Worm (Caenorhabditis elegans): Measurements from ENCODE around the gene oac-30.
A peak's percentile ranks its signal among the peaks of the same experiment; 100 is the strongest.

The oac-30 gene

DNA sequence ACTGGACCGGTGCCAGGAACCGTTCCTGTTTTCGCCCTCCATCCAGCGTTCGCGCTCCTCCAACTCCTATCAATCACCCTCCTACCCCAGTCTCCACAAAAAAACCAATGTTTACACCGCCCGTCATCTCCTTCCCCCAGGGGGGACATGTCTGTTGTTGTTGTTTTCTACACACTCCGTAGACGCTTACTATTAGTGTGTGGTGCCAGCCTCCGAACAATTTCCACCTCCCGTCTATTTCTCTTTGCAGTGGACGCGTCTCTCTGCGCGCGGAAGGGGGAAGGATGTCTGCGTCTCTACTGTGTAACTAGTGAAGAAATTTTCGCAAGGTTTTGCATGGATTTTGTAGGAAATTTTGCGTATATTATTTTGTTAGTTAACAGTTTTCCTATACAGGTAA, 24.2 kb downstream of the oac-30 start (continued):
- TF ChIP-seq T26A8.4 (GFP tag; IDR thresholded peaks at IDR 0.05): peak; percentile 62
- TF ChIP-seq aly-2 (tag; optimal IDR thresholded peaks at IDR 0.05): no peak
- peak; percentile 33 for TF ChIP-seq mep-1 (tag; optimal IDR thresholded peaks at IDR 0.05)
- no peak for TF ChIP-seq tra-1 (GFP tag; IDR thresholded peaks at IDR 0.05)
- no peak for TF ChIP-seq nhr-76 (tag; optimal IDR thresholded peaks at IDR 0.05)
- TF ChIP-seq R02D3.7 (tag; optimal IDR thresholded peaks at IDR 0.05): no peak
- no peak for TF ChIP-seq sdz-12 (GFP tag; optimal IDR thresholded peaks at IDR 0.05)
- no peak for TF ChIP-seq duxl-1 (tag; optimal IDR thresholded peaks at IDR 0.05; ENCODE audit: poor library complexity)
- peak in 1 of 2 experiments; percentile 63 for TF ChIP-seq mdl-1 (tag; optimal IDR thresholded peaks at IDR 0.05)
- no peak for TF ChIP-seq ama-1 (optimal IDR thresholded peaks at IDR 0.05)
- peak; percentile 33 for TF ChIP-seq dve-1 (tag; optimal IDR thresholded peaks at IDR 0.05; ENCODE audit: insufficient read depth)
- TF ChIP-seq zag-1 (tag; optimal IDR thresholded peaks at IDR 0.05): no peak
- TF ChIP-seq spr-1 (tag; optimal IDR thresholded peaks at IDR 0.05): no peak
- TF ChIP-seq nhr-111 (GFP tag; optimal IDR thresholded peaks at IDR 0.05): no peak
- TF ChIP-seq F10B5.3 (tag; optimal IDR thresholded peaks at IDR 0.05): no peak
- TF ChIP-seq lin-39 (tag; optimal IDR thresholded peaks at IDR 0.05): no peak
- no peak for TF ChIP-seq arid-1 (GFP tag; conservative IDR thresholded peaks at IDR 0.05)
- TF ChIP-seq Y5F2A.4 (GFP tag; optimal IDR thresholded peaks at IDR 0.05): no peak
- no peak for TF ChIP-seq ceh-62 (tag; optimal IDR thresholded peaks at IDR 0.05)
- TF ChIP-seq unc-62 (GFP tag; optimal IDR thresholded peaks at IDR 0.05 in 1 of 2): no peak
- no peak for TF ChIP-seq unc-62 (tag; optimal IDR thresholded peaks at IDR 0.05)
- peak; percentile 74 for TF ChIP-seq rbr-2 (tag; optimal IDR thresholded peaks at IDR 0.05)
- no peak for TF ChIP-seq nhr-41 (GFP tag; IDR thresholded peaks at IDR 0.05)
- no peak for TF ChIP-seq zfp-2 (tag; optimal IDR thresholded peaks at IDR 0.05)

DNA sequence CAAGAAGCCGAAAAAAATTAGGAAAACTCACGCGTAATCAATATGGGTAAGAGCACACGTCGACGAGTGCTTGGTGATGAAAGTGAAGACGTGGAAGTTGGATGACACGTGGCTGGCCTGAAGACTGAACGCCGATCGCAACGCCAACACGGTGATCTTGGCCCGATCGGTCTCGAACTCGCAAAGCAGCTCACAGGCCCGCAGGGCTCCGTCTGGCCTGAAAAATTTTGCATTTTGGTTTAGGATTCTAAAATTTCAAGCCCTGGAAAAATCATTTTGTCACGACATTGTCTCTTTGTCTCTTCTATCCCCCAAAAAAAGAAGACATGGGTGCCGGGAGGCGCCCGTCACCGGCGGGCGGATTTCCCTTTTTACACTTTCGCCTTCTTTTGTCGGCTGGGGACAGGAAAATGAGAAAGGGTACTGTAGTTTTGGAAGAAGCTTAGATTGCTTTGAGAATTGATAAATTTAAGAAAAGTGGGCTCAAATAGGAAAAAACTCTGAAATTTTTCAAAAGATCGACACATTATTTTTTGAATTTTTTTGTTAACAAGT, 25.4 kb downstream of the oac-30 start:
- peak; percentile 30; the same call in 1 of the 2 replicates for TF ChIP-seq set-16 (GFP tag; IDR thresholded peaks at IDR 0.05)
- no peak for TF ChIP-seq spr-1 (tag; optimal IDR thresholded peaks at IDR 0.05)

DNA sequence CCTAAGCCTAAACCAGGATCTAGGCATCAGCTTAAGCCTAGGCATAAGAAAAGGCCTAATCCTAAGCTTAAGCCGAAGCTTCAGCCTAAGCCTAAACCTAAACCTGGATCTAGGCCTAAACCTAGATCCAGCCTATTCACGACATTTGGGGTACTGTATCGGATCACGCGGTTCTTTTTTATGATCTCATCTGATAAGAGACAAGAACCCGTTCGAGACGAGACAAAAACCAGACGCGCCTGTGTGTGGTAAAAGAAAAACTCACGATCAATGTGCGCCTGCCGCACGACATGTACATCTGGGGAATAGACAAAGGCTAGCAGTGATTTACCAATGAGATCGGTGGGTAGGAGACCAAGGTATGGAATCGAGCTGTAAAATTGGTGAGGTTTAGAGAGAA, 26.3 kb downstream of the oac-30 start:
- TF ChIP-seq hlh-11 (tag; optimal IDR thresholded peaks at IDR 0.05) (peak; percentile 71), rbr-2 (tag; optimal IDR thresholded peaks at IDR 0.05) (no peak), lsy-2 (tag; optimal IDR thresholded peaks at IDR 0.05) (peak in 1 of 2 experiments; percentile 62), F49E8.2 (tag; optimal IDR thresholded peaks at IDR 0.05; ENCODE audit: borderline replicate concordance) (no peak), ztf-7 (tag; optimal IDR thresholded peaks at IDR 0.05) (no peak), hlh-30 (tag; optimal IDR thresholded peaks at IDR 0.05; ENCODE audit: insufficient read depth) (peak; percentile 42), nhr-28 (tag; optimal IDR thresholded peaks at IDR 0.05) (peak; percentile 27), T26A8.4 (GFP tag; IDR thresholded peaks at IDR 0.05) (peak; percentile 19; the same call in 1 of the 2 replicates), mxl-3 (GFP tag; optimal IDR thresholded peaks at IDR 0.05) (peak; percentile 68)

DNA sequence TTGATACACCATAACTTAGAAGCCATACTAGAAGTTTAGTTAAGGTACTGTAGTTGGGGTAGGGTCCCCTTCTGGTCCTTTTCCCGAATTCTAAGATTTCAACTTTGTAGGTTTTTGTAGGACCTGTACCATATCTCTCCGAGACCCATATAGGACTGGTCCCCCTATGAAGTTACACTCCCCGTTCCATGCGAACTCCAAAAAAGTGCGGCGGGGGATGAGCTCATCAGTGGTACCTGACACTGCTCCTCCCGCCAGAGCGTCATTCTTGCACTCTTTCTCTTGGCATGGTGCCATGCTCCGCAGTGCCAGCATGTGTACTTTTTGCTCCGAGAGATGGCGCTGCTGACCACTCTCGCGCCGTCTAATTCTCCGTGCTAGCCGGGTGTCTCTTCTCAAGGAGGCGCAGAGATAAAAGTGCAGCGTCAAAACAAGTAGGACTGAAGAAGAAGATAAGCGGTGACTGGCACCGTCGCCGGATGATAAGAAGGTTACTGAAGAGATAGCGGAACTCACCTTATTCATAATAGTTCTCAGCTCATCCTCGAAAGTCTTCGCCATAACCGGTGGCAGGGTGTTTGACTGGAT, 27.2 kb downstream of the oac-30 start:
- TF ChIP-seq nhr-102 (tag; optimal IDR thresholded peaks at IDR 0.05) (peak; percentile 34), hmg-1.1 (GFP tag; IDR thresholded peaks at IDR 0.05) (peak; percentile 38; the same call in 1 of the 2 replicates), set-16 (GFP tag; IDR thresholded peaks at IDR 0.05) (peak; percentile 77), lim-7 (GFP tag; IDR thresholded peaks at IDR 0.05) (no peak), nhr-77 (tag; optimal IDR thresholded peaks at IDR 0.05) (peak; percentile 50), hlh-11 (tag; optimal IDR thresholded peaks at IDR 0.05) (peak; percentile 88), nhr-48 (tag; optimal IDR thresholded peaks at IDR 0.05) (peak; percentile 49), snpc-1.2 (GFP tag; IDR thresholded peaks at IDR 0.05) (peak; percentile 19; the same call in 1 of the 2 replicates), sdz-12 (GFP tag; optimal IDR thresholded peaks at IDR 0.05) (no peak), Y105C5A.15 (GFP tag; IDR thresholded peaks at IDR 0.05) (no peak), ceh-44 (GFP tag; IDR thresholded peaks at IDR 0.05) (no peak), dve-1 (tag; optimal IDR thresholded peaks at IDR 0.05; ENCODE audit: insufficient read depth) (peak; percentile 64), pha-4 (GFP tag; IDR thresholded peaks at IDR 0.05) (no peak; the same call in none of the 2 replicates), pha-4 (tag; optimal IDR thresholded peaks at IDR 0.05) (no peak), T26A8.4 (GFP tag; IDR thresholded peaks at IDR 0.05) (peak; percentile 22; the same call in 1 of the 2 replicates), snpc-4 (tag; optimal IDR thresholded peaks at IDR 0.05) (no peak), hlh-30 (tag; optimal IDR thresholded peaks at IDR 0.05; ENCODE audit: insufficient read depth) (peak; percentile 33), madf-9 (GFP tag; conservative IDR thresholded peaks at IDR 0.05) (peak; percentile 28; the same call in 1 of the 2 replicates), nhr-41 (GFP tag; IDR thresholded peaks at IDR 0.05) (0 out of 2 replicates have a peak, but pooled peaks have one; percentile 18), F10B5.3 (tag; optimal IDR thresholded peaks at IDR 0.05) (peak; percentile 1), zag-1 (tag; optimal IDR thresholded peaks at IDR 0.05) (no peak), lsy-2 (tag; optimal IDR thresholded peaks at IDR 0.05) (peak; percentile 19 to 33)
